Fruit fly (Drosophila melanogaster) whole organism, embryonic: Measurements from ENCODE around the gene Ugt36D1.

Experiments
- Atf-2 ChIP-seq: fragments of 200-800 bp; sonication (Bioruptor generic); optimal IDR thresholded peaks from 2 replicates; lab custom pipeline; 2016; ENCODE audit warnings: missing biosample characterization, missing genetic modification characterization
- Awh ChIP-seq: fragments of 200-800 bp; sonication (Bioruptor generic); IDR thresholded peaks from 2 replicates; pipeline ENCODE4, ENCODE4 v1.3.6; 2022; ENCODE audit warnings: missing biosample characterization, missing genetic modification characterization
- CG10979 ChIP-seq: fragments of 200-800 bp; sonication (Bioruptor generic); optimal IDR thresholded peaks from 2 replicates; lab custom pipeline; 2018; ENCODE audit warnings: missing biosample characterization, mild to moderate bottlenecking, missing genetic modification characterization, moderate library complexity
- CG11723 ChIP-seq: fragments of 200-800 bp; sonication (Bioruptor generic); optimal IDR thresholded peaks from 2 replicates; lab custom pipeline; 2017; ENCODE audit warnings: missing biosample characterization, mild to moderate bottlenecking, missing genetic modification characterization
- CG12942 ChIP-seq: fragments of 200-800 bp; sonication (Bioruptor generic); optimal IDR thresholded peaks from 3 replicates; lab custom pipeline; 2016; ENCODE audit warnings: missing biosample characterization, missing genetic modification characterization
- CG13424 ChIP-seq: fragments of 200-800 bp; sonication (Bioruptor generic); optimal IDR thresholded peaks from 2 replicates; lab custom pipeline; 2019; ENCODE audit warnings: missing biosample characterization, mild to moderate bottlenecking, missing genetic modification characterization, moderate library complexity
- CG13624 ChIP-seq: fragments of 200-800 bp; sonication (Bioruptor generic); optimal IDR thresholded peaks from 2 replicates; lab custom pipeline; 2016; ENCODE audit warnings: missing biosample characterization, missing genetic modification characterization
- CG13775 ChIP-seq: fragments of 200-800 bp; sonication (Bioruptor generic); optimal IDR thresholded peaks from 3 replicates; lab custom pipeline; 2017; ENCODE audit warnings: missing biosample characterization, mild to moderate bottlenecking, missing genetic modification characterization
- CG13894 ChIP-seq: fragments of 200-800 bp; sonication (Bioruptor generic); optimal IDR thresholded peaks from 3 replicates; lab custom pipeline; 2018; ENCODE audit warnings: missing biosample characterization, mild to moderate bottlenecking, missing genetic modification characterization, moderate library complexity
- CG15514 ChIP-seq: fragments of 200-800 bp; sonication (Bioruptor generic); optimal IDR thresholded peaks from 3 replicates; lab custom pipeline; 2017; ENCODE audit warnings: missing biosample characterization, missing genetic modification characterization, mild to moderate bottlenecking, moderate library complexity, missing genetic modification reagents
- CG18619 ChIP-seq: fragments of 200-800 bp; sonication (Bioruptor generic); optimal IDR thresholded peaks from 3 replicates; lab custom pipeline; 2017; ENCODE audit warnings: missing biosample characterization, mild to moderate bottlenecking, missing genetic modification characterization
- CG2129 ChIP-seq: fragments of 200-800 bp; sonication (Bioruptor generic); IDR thresholded peaks from 2 replicates; pipeline ENCODE4 v1.3.6; 2022; ENCODE audit warnings: missing biosample characterization, missing genetic modification characterization; ENCODE audit not compliant: partially characterized antibody
- CG6654 ChIP-seq: fragments of 200-800 bp; sonication (Bioruptor generic); optimal IDR thresholded peaks from 2 replicates; lab custom pipeline; 2017; ENCODE audit warnings: missing biosample characterization, mild to moderate bottlenecking, missing genetic modification characterization
- CG7271 ChIP-seq: fragments of 200-800 bp; sonication (Bioruptor generic); optimal IDR thresholded peaks from 2 replicates; lab custom pipeline; 2018; ENCODE audit warnings: missing biosample characterization, mild to moderate bottlenecking, missing genetic modification characterization, moderate library complexity
- CG7928 ChIP-seq: fragments of 200-800 bp; sonication (Bioruptor generic); optimal IDR thresholded peaks from 2 replicates; lab custom pipeline; 2017; ENCODE audit warnings: missing biosample characterization, mild to moderate bottlenecking, missing genetic modification characterization
- CG7987 ChIP-seq: fragments of 200-800 bp; sonication (Bioruptor generic); optimal IDR thresholded peaks from 2 replicates; lab custom pipeline; 2018; ENCODE audit warnings: missing biosample characterization, mild to moderate bottlenecking, missing genetic modification characterization, moderate library complexity
- CG9727 ChIP-seq: fragments of 200-800 bp; sonication (Bioruptor generic); optimal IDR thresholded peaks from 3 replicates; lab custom pipeline; 2017; ENCODE audit warnings: missing biosample characterization, mild to moderate bottlenecking, missing genetic modification characterization
- CG9797 ChIP-seq: fragments of 200-800 bp; sonication (Bioruptor generic); optimal IDR thresholded peaks from 3 replicates; lab custom pipeline; 2018; ENCODE audit warnings: missing biosample characterization, mild to moderate bottlenecking, missing genetic modification characterization
- CoRest ChIP-seq: fragments of 200-800 bp; sonication (Bioruptor generic); optimal IDR thresholded peaks from 3 replicates; lab custom pipeline; 2018; ENCODE audit warnings: missing biosample characterization, mild to moderate bottlenecking, missing genetic modification characterization, moderate library complexity
- Dip2 ChIP-seq: fragments of 200-800 bp; sonication (Bioruptor generic); IDR thresholded peaks from 2 replicates; pipeline ENCODE4 v1.3.6; 2022; ENCODE audit warnings: missing biosample characterization, missing genetic modification characterization
- HLH4C ChIP-seq: fragments of 200-800 bp; sonication (Bioruptor generic); IDR thresholded peaks from 3 replicates; pipeline ENCODE4 v1.3.6; 2022; ENCODE audit warnings: missing biosample characterization, missing genetic modification characterization; ENCODE audit not compliant: partially characterized antibody
- Hmr ChIP-seq: fragments of 200-800 bp; sonication (Bioruptor generic); optimal IDR thresholded peaks from 3 replicates; lab custom pipeline; 2017; ENCODE audit warnings: mild to moderate bottlenecking, missing biosample characterization, missing genetic modification reagents, missing genetic modification characterization
- Hmx ChIP-seq: fragments of 200-800 bp; sonication (Bioruptor generic); optimal IDR thresholded peaks from 2 replicates; lab custom pipeline; 2016; ENCODE audit warnings: missing biosample characterization, missing genetic modification characterization
- Lpt ChIP-seq: fragments of >200 bp; optimal IDR thresholded peaks from 2 replicates; lab custom pipeline; 2018; ENCODE audit warnings: missing biosample characterization, missing genetic modification characterization
- MBD-R2 ChIP-seq: fragments of 200-800 bp; sonication (Bioruptor generic); IDR thresholded peaks from 2 replicates; pipeline ENCODE4 v1.3.6; 2022; ENCODE audit warnings: missing biosample characterization, missing genetic modification characterization
- NFAT ChIP-seq: fragments of 200-800 bp; sonication (Bioruptor generic); IDR thresholded peaks from 2 replicates; pipeline ENCODE4 v1.3.6; 2022; ENCODE audit warnings: missing biosample characterization, missing genetic modification characterization
- NK7.1 ChIP-seq: fragments of 200-800 bp; sonication (Bioruptor generic); optimal IDR thresholded peaks from 3 replicates; lab custom pipeline; 2016; ENCODE audit warnings: missing biosample characterization, missing genetic modification characterization
- Rx ChIP-seq: fragments of 200-800 bp; sonication (Bioruptor generic); IDR thresholded peaks from 2 replicates; pipeline ENCODE4 v1.3.6; 2022; ENCODE audit warnings: missing biosample characterization, missing genetic modification characterization
- Sin3A ChIP-seq: fragments of >200 bp; optimal IDR thresholded peaks from 2 replicates; lab custom pipeline; 2018
- Sry-β ChIP-seq: fragments of 200-800 bp; sonication (Bioruptor generic); optimal IDR thresholded peaks from 2 replicates; lab custom pipeline; 2018; ENCODE audit warnings: missing biosample characterization, mild to moderate bottlenecking, missing genetic modification characterization, moderate library complexity
- Trl ChIP-seq, 3 experiments: fragments of >200 bp in 2 of 3; fragments of 200-800 bp in 1 of 3; sonication (Bioruptor generic) in 1 of 3; optimal IDR thresholded peaks; 2 replicates in 1 of 3; 3 replicates in 2 of 3; lab custom pipeline; 2016 to 2017; ENCODE audit warnings: missing biosample characterization in 1 of 3, missing genetic modification characterization in 1 of 3
- ap ChIP-seq: fragments of 200-800 bp; sonication (Bioruptor generic); IDR thresholded peaks from 2 replicates; pipeline ENCODE4 v1.3.6; 2022; ENCODE audit warnings: missing biosample characterization, missing genetic modification characterization
- ase ChIP-seq: fragments of 200-800 bp; sonication (Bioruptor generic); IDR thresholded peaks from 3 replicates; pipeline ENCODE4 v1.3.6; 2022; ENCODE audit warnings: missing biosample characterization, missing genetic modification characterization
- bcd ChIP-seq: fragments of 200-800 bp; sonication (Bioruptor generic); optimal IDR thresholded peaks from 2 replicates; lab custom pipeline; 2017; ENCODE audit warnings: missing biosample characterization, mild to moderate bottlenecking, missing genetic modification characterization
- crp ChIP-seq, 2 experiments: fragments of 200-800 bp; sonication (Bioruptor generic); optimal IDR thresholded peaks; 2 replicates in 1 of 2; 3 replicates in 1 of 2; lab custom pipeline; 2017; ENCODE audit warnings: missing biosample characterization in 2 of 2, missing genetic modification characterization in 2 of 2, mild to moderate bottlenecking in 1 of 2, moderate library complexity in 1 of 2
- disco-r ChIP-seq: fragments of 200-800 bp; sonication (Bioruptor generic); optimal IDR thresholded peaks from 2 replicates; lab custom pipeline; 2016; ENCODE audit warnings: missing biosample characterization, missing genetic modification characterization
- dysf ChIP-seq: fragments of 200-800 bp; sonication (Bioruptor generic); IDR thresholded peaks from 3 replicates; pipeline ENCODE4 v1.3.6; 2022; ENCODE audit warnings: missing biosample characterization, missing genetic modification characterization
- kah ChIP-seq: fragments of 200-800 bp; sonication (Bioruptor generic); optimal IDR thresholded peaks from 2 replicates; lab custom pipeline; 2018; ENCODE audit warnings: missing biosample characterization, mild to moderate bottlenecking, missing genetic modification characterization
- klu ChIP-seq: fragments of 200-800 bp; sonication (Bioruptor generic); IDR thresholded peaks from 2 replicates; pipeline ENCODE4 v1.3.6; 2022; ENCODE audit warnings: missing biosample characterization, missing genetic modification characterization
- lmd ChIP-seq: fragments of 200-800 bp; sonication (Bioruptor generic); IDR thresholded peaks from 2 replicates; pipeline ENCODE4 v1.3.6; 2022; ENCODE audit warnings: missing biosample characterization, missing genetic modification characterization
- luna ChIP-seq: fragments of 200-800 bp; sonication (Bioruptor generic); optimal IDR thresholded peaks from 2 replicates; lab custom pipeline; 2016; ENCODE audit warnings: missing biosample characterization, missing genetic modification characterization
- odd ChIP-seq: fragments of 200-800 bp; sonication (Bioruptor generic); optimal IDR thresholded peaks from 2 replicates; lab custom pipeline; 2017; ENCODE audit warnings: missing biosample characterization, mild to moderate bottlenecking, missing genetic modification characterization
- pnt ChIP-seq: fragments of 200-800 bp; sonication (Bioruptor generic); optimal IDR thresholded peaks from 3 replicates; lab custom pipeline; 2016; ENCODE audit warnings: missing biosample characterization, missing genetic modification characterization
- repo ChIP-seq: fragments of 200-800 bp; sonication (Bioruptor generic); optimal IDR thresholded peaks from 2 replicates; lab custom pipeline; 2016; ENCODE audit warnings: missing biosample characterization, missing genetic modification characterization
- sob ChIP-seq: fragments of 200-800 bp; sonication (Bioruptor generic); IDR thresholded peaks from 2 replicates; pipeline ENCODE4 v1.3.6; 2022; ENCODE audit warnings: missing biosample characterization, missing genetic modification characterization
- stc ChIP-seq: fragments of 200-800 bp; sonication (Bioruptor generic); IDR thresholded peaks from 2 replicates; pipeline ENCODE4 v1.3.6; 2022; ENCODE audit warnings: missing biosample characterization, missing genetic modification characterization
- stwl ChIP-seq: fragments of 200-800 bp; sonication (Bioruptor generic); optimal IDR thresholded peaks from 3 replicates; lab custom pipeline; 2018; ENCODE audit warnings: missing biosample characterization, mild to moderate bottlenecking, missing genetic modification characterization, moderate library complexity
- toy ChIP-seq: fragments of 200-800 bp; sonication (Bioruptor generic); IDR thresholded peaks from 2 replicates; pipeline ENCODE4 v1.3.6; 2022; ENCODE audit warnings: missing biosample characterization, missing genetic modification characterization
- vfl ChIP-seq: fragments of 200-800 bp; sonication (Bioruptor generic); optimal IDR thresholded peaks from 2 replicates; lab custom pipeline; 2016; ENCODE audit warnings: missing biosample characterization, missing genetic modification characterization
- vnd ChIP-seq: fragments of 200-800 bp; sonication (Bioruptor generic); IDR thresholded peaks from 3 replicates; pipeline ENCODE4 v1.3.6; 2022; ENCODE audit warnings: missing biosample characterization, missing genetic modification characterization; ENCODE audit not compliant: partially characterized antibody
- wor ChIP-seq: fragments of 200-800 bp; sonication (Bioruptor generic); IDR thresholded peaks from 2 replicates; pipeline ENCODE4 v1.3.6; 2022; ENCODE audit warnings: missing biosample characterization, missing genetic modification characterization
- yki ChIP-seq: fragments of >200 bp; optimal IDR thresholded peaks from 3 replicates; lab custom pipeline; 2018

Ugt36D1 gene

dm6 chr2L:18822805-18823204, 543 bp upstream of the Ugt36D1 start (continued):
- TF ChIP-seq MBD-R2 (GFP tag; lab: Robert Waterston, UW) = no peak; the same call in 1 of the 2 replicates
- TF ChIP-seq ase (GFP tag; lab: Robert Waterston, UW) = no peak
- no peak for TF ChIP-seq CG9797 (GFP tag; lab: Kevin White, UChicago)
- TF ChIP-seq CG7271 (tag; lab: Kevin White, UChicago) = no peak
- TF ChIP-seq vfl (GFP tag; lab: Kevin White, UChicago) = no peak
- no peak for TF ChIP-seq crp (GFP tag; optimal IDR thresholded peaks at IDR 0.05; lab: Kevin White, UChicago)
- no peak for TF ChIP-seq CG13624 (GFP tag; lab: Kevin White, UChicago)
- TF ChIP-seq CG11723 (GFP tag; lab: Kevin White, UChicago) = peak; percentile 39
- peak; percentile 69 for TF ChIP-seq sob (GFP tag; lab: Robert Waterston, UW)
- TF ChIP-seq NFAT (GFP tag; lab: Robert Waterston, UW) = no peak
- no peak for TF ChIP-seq CG13775
- no peak for TF ChIP-seq NK7.1 (GFP tag; lab: Kevin White, UChicago)
- no peak for TF ChIP-seq disco-r
- TF ChIP-seq CG12942 (GFP tag; lab: Kevin White, UChicago) = peak; percentile 9
- TF ChIP-seq Atf-2 = peak; percentile 27
- peak; percentile 25 for TF ChIP-seq pnt (GFP tag; lab: Kevin White, UChicago)
- TF ChIP-seq CG15514 (GFP tag; lab: Kevin White, UChicago) = no peak
- TF ChIP-seq dysf (GFP tag; lab: Robert Waterston, UW) = no peak; the same call in 2 of the 3 replicates
- TF ChIP-seq Rx (GFP tag; lab: Robert Waterston, UW) = no peak
- TF ChIP-seq wor (GFP tag; lab: Robert Waterston, UW) = no peak
- TF ChIP-seq Hmr (GFP tag; lab: Kevin White, UChicago) = no peak
- no peak for TF ChIP-seq yki (lab: Kevin White, UChicago)
- TF ChIP-seq CG2129 (GFP tag; lab: Robert Waterston, UW) = no peak
- no peak for TF ChIP-seq Dip2 (GFP tag; lab: Robert Waterston, UW)
- peak; percentile 4 for TF ChIP-seq CG10979
- TF ChIP-seq Trl (optimal IDR thresholded peaks at IDR 0.05; lab: Kevin White, UChicago) = no peak
- TF ChIP-seq Trl (GFP tag; optimal IDR thresholded peaks at IDR 0.05; lab: Kevin White, UChicago) = peak; percentile 46
- TF ChIP-seq CG7987 (GFP tag; lab: Kevin White, UChicago) = peak; percentile 91
- no peak for TF ChIP-seq Sry-β (GFP tag; lab: Kevin White, UChicago)
- no peak for TF ChIP-seq kah
- TF ChIP-seq vnd (GFP tag; lab: Robert Waterston, UW) = no peak
- no peak for TF ChIP-seq CG6654 (GFP tag; lab: Kevin White, UChicago)
- TF ChIP-seq CG13424 (tag; lab: Kevin White, UChicago) = peak; percentile 38
- TF ChIP-seq ap (GFP tag; lab: Robert Waterston, UW) = no peak
- no peak for TF ChIP-seq CG7928 (GFP tag; lab: Kevin White, UChicago)
- no peak for TF ChIP-seq Sin3A (lab: Kevin White, UChicago)
- TF ChIP-seq CG18619 = peak; percentile 41
- TF ChIP-seq Awh (GFP tag; lab: Robert Waterston, UW) = peak; percentile 78; the same call in 1 of the 2 replicates
- no peak for TF ChIP-seq HLH4C (GFP tag; lab: Robert Waterston, UW)
- TF ChIP-seq lmd (GFP tag; lab: Robert Waterston, UW) = no peak
- TF ChIP-seq stwl (tag; lab: Kevin White, UChicago) = no peak
- TF ChIP-seq CG9727 (GFP tag; lab: Kevin White, UChicago) = peak; percentile 35
- TF ChIP-seq stc (GFP tag; lab: Robert Waterston, UW) = no peak
- TF ChIP-seq luna = no peak
- TF ChIP-seq bcd (GFP tag; lab: Kevin White, UChicago) = no peak
- peak; percentile 18 for TF ChIP-seq CoRest
- TF ChIP-seq Lpt (GFP tag; lab: Kevin White, UChicago) = no peak
- no peak for TF ChIP-seq toy (GFP tag; lab: Robert Waterston, UW)
- peak; percentile 31 for TF ChIP-seq repo (GFP tag; lab: Kevin White, UChicago)
- peak; percentile 18 for TF ChIP-seq odd
- no peak for TF ChIP-seq Hmx
- TF ChIP-seq klu = no peak
- no peak for TF ChIP-seq CG13894 (tag; lab: Kevin White, UChicago)
